Worm (Caenorhabditis elegans) whole organism, mixed stage, embryonic: Measurements from ENCODE around the gene F54H12.10.

Experiments used
- M03D4.4 ChIP-seq: sonication (generic microtip); optimal IDR thresholded peaks from 2 replicates; lab custom pipeline; 2017; ENCODE audit warnings: mild to moderate bottlenecking, missing genetic modification characterization, missing compliant biosample characterization
- elt-3 ChIP-seq: fragments of 150-350 bp; optimal IDR thresholded peaks from 2 replicates; lab custom pipeline; 2014; ENCODE audit warnings: missing biosample characterization, missing genetic modification characterization
- pha-4 ChIP-seq: fragments of 150-350 bp; optimal IDR thresholded peaks from 2 replicates; lab custom pipeline; 2018; ENCODE audit warnings: missing biosample characterization, missing genetic modification reagents, missing genetic modification characterization
- sem-2 ChIP-seq: fragments of 200-800 bp; sonication (Bioruptor generic); optimal IDR thresholded peaks from 2 replicates; lab custom pipeline; 2018; ENCODE audit warnings: mild to moderate bottlenecking, missing genetic modification characterization, missing compliant biosample characterization
- snpc-4 ChIP-seq: fragments of 150-350 bp; optimal IDR thresholded peaks from 2 replicates; lab custom pipeline; 2014; ENCODE audit warnings: missing biosample characterization, missing genetic modification characterization
- unc-39 ChIP-seq: fragments of 150-350 bp; optimal IDR thresholded peaks from 2 replicates; lab custom pipeline; 2014; ENCODE audit warnings: missing biosample characterization, missing genetic modification characterization
- ztf-11 ChIP-seq: fragments of 150-350 bp; optimal IDR thresholded peaks from 2 replicates; lab custom pipeline; 2014; ENCODE audit warnings: missing biosample characterization, missing genetic modification characterization

DNA sequence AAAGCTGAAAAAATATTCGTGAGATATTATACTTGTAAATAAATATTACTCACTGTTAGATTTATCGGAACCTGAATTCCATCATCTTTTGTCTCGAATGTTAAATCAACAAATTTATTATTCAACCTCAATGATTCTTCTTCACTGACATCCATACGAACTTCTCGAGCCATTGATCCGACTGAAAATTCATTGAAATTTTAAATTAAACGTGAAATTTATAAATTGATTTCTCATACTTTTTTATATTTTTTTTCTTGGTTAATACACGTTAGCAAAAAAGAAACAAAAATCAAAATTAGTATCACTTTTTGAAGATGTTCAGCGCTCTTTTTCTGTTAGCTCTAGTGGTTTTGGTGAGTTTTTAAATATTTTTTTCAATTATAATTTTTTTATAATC is 38.9 kb downstream of the F54H12.10 start, which contains the start of gene C29E4.14:
- TF ChIP-seq M03D4.4 (tag; lab: Kevin White, UChicago): no peak
- TF ChIP-seq ztf-11: no peak
- no peak for TF ChIP-seq pha-4 (tag; lab: Kevin White, UChicago)
- TF ChIP-seq elt-3: no peak
- TF ChIP-seq unc-39 (tag; lab: Kevin White, UChicago): no peak
- no peak for TF ChIP-seq snpc-4 (tag; lab: Kevin White, UChicago)
- TF ChIP-seq sem-2 (GFP tag; lab: Kevin White, UChicago): no peak
